Worm (Caenorhabditis elegans): Measurements from ENCODE around the gene Y32F6A.4.

Gene Y32F6A.4

DNA sequence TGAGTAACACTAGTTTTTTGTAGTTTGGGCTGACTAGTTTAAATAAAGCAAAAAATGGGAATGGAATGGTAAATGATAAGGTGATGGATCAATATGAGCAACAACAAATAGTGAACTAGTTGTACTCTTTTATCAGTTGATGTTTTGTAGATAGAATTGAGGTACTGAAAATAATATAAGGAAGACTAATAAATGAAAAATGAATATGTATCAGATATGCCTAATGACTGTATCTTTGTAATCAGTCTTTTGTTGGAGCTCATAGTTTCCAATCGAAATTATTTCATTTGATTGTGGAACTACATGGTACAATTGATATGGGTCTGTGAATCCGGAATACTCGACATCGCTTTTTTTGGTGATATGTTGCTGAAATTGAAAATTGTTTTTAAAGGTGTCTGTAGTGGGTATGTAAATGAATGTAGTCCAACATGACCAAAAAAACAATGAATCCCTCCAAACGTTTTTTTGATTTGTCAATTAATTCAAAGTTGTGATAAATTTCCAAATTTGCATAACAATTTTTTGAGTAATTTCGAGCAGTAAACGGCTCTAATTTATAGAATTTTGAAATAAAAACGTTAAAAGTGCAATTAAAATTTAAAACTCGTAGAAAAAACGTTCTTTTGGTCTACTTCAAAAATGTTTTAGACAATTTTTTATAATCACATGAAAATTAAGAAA, 23.7 kb downstream of the Y32F6A.4 start, which contains the start of gene F15H10.12:
Gene F15H10.12 (minus strand): TSS at position 51 of the 684 bp plus-strand sequence.
- TF ChIP-seq hpl-2 (GFP tag; optimal IDR thresholded peaks at IDR 0.05): no peak
- no peak for TF ChIP-seq egl-27 (tag; optimal IDR thresholded peaks at IDR 0.05)
- TF ChIP-seq elt-3 (tag; optimal IDR thresholded peaks at IDR 0.05): no peak
- TF ChIP-seq lin-14 (GFP tag; optimal IDR thresholded peaks at IDR 0.05): no peak
- TF ChIP-seq zag-1 (tag; optimal IDR thresholded peaks at IDR 0.05): no peak
- TF ChIP-seq nhr-84 (tag; optimal IDR thresholded peaks at IDR 0.05): no peak
- TF ChIP-seq mep-1 (tag; optimal IDR thresholded peaks at IDR 0.05): no peak
- no peak for TF ChIP-seq F16B12.6 (tag; optimal IDR thresholded peaks at IDR 0.05)
- TF ChIP-seq unc-130 (tag; optimal IDR thresholded peaks at IDR 0.05): no peak
- TF ChIP-seq ceh-63 (GFP tag; optimal IDR thresholded peaks at IDR 0.05): no peak

DNA sequence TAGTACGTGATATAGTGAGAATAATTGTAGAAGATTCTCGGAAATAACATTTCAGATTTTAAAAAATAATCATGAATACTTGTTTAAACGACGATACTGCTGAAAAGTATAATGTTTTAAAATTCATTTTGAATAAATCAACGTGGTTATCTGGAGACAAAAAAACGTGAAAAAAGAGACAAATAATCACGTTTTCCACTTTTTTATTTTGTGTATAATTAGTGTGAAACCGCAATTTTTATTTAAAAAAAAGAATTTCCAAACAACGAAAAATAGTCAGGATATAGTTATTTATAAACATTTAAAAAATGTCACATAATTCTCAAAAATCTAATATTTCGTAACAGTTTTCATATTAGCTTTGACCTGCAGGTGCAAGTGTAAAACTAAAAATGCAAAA, 27.6 kb downstream of the Y32F6A.4 start, which contains the start of gene F15H10.7:
Gene F15H10.7 (minus strand): TSS at position 101 of the 400 bp plus-strand sequence.
- no peak for TF ChIP-seq sox-4 (tag; optimal IDR thresholded peaks at IDR 0.05)
- no peak for TF ChIP-seq nhr-90 (tag; optimal IDR thresholded peaks at IDR 0.05; ENCODE audit: poor library complexity)
- TF ChIP-seq C34B4.2 (tag; optimal IDR thresholded peaks at IDR 0.05): no peak
- no peak for TF ChIP-seq lin-35 (GFP tag; optimal IDR thresholded peaks at IDR 0.05)
- TF ChIP-seq hlh-17 (GFP tag; optimal IDR thresholded peaks at IDR 0.05; ENCODE audit: borderline replicate concordance): no peak
- TF ChIP-seq dsc-1 (tag; optimal IDR thresholded peaks at IDR 0.05): no peak
- TF ChIP-seq irx-1 (tag; optimal IDR thresholded peaks at IDR 0.05): no peak
- TF ChIP-seq dpl-1 (GFP tag; optimal IDR thresholded peaks at IDR 0.05): no peak
- no peak for TF ChIP-seq nhr-85 (tag)
- TF ChIP-seq efl-1 (optimal IDR thresholded peaks at IDR 0.05): no peak
- TF ChIP-seq efl-1 (GFP tag; optimal IDR thresholded peaks at IDR 0.05 in 1 of 2): no peak
- no peak for TF ChIP-seq ama-1 (optimal IDR thresholded peaks at IDR 0.05)
- TF ChIP-seq ceh-8 (GFP tag; optimal IDR thresholded peaks at IDR 0.05): no peak

DNA sequence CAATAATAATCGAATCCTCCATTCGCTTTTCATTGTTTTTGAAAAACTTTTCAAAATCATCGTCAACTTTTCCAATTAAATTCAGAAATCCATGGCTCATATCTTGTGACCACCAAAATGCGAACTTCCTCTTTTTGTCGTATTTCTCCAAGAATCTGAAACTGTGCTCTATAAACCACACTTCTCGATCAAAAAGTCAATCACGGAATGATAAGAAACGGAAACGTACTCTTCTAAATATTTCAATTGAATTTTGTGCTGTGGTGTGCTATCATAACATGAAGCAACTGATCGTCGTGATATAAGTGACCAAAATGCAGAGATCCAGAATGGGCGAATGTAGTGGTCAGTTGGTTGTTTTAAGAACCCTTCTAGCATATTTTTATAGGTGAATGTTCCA, 29.2 kb downstream of the Y32F6A.4 start:
- TF ChIP-seq C16A3.4 (tag; optimal IDR thresholded peaks at IDR 0.05): no peak
- no peak for TF ChIP-seq nhr-71 (tag; optimal IDR thresholded peaks at IDR 0.05)
- no peak for TF ChIP-seq nhr-76 (tag; optimal IDR thresholded peaks at IDR 0.05)
- no peak for TF ChIP-seq ceh-8 (GFP tag; optimal IDR thresholded peaks at IDR 0.05)
- no peak for TF ChIP-seq xbp-1 (tag; optimal IDR thresholded peaks at IDR 0.05)
- no peak for TF ChIP-seq mep-1 (tag; optimal IDR thresholded peaks at IDR 0.05)
- TF ChIP-seq hpl-2 (GFP tag; optimal IDR thresholded peaks at IDR 0.05): no peak
- TF ChIP-seq F16B12.6 (tag; optimal IDR thresholded peaks at IDR 0.05): no peak
- TF ChIP-seq lir-3 (tag; optimal IDR thresholded peaks at IDR 0.05; ENCODE audit: poor library complexity): no peak
- TF ChIP-seq nhr-85 (tag): no peak
- no peak for TF ChIP-seq hlh-4 (tag; optimal IDR thresholded peaks at IDR 0.05)
- TF ChIP-seq lin-39 (tag; optimal IDR thresholded peaks at IDR 0.05): no peak
- TF ChIP-seq lin-15B (tag; optimal IDR thresholded peaks at IDR 0.05): no peak
- TF ChIP-seq nhr-12 (tag; optimal IDR thresholded peaks at IDR 0.05): no peak
- TF ChIP-seq nhr-47 (tag; optimal IDR thresholded peaks at IDR 0.05): no peak

DNA sequence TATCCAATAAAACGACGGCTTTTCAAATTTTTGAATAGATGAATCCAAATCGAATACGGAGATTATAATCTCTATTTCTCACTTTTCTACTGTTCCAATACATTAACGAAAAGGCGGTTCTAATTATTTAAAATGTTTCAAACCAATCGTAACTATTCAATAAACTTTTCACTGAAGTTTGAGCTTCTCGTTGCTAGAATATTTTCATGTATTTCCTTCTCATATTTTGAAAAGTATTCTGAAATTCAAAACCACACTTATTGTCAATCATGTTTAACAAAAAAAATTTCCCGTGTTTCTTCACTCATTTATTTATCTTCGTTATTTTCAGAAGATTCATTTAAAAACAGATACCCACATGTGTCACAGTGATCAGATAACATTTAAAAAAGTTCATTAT, 31.1 kb downstream of the Y32F6A.4 start, which contains the start of gene F15H10.8:
Gene F15H10.8 (minus strand): TSS at position 101 of the 400 bp plus-strand sequence.
- TF ChIP-seq lin-35 (GFP tag; optimal IDR thresholded peaks at IDR 0.05) (no peak), unc-98 (GFP tag; IDR thresholded peaks at IDR 0.05) (no peak), sup-37 (GFP tag; optimal IDR thresholded peaks at IDR 0.05) (no peak), isw-1 (GFP tag; IDR thresholded peaks at IDR 0.05) (no peak), mab-9 (GFP tag; IDR thresholded peaks at IDR 0.05) (no peak), hlh-17 (GFP tag; optimal IDR thresholded peaks at IDR 0.05; ENCODE audit: borderline replicate concordance) (no peak), swsn-7 (tag; optimal IDR thresholded peaks at IDR 0.05) (no peak), C34B4.2 (tag; optimal IDR thresholded peaks at IDR 0.05) (no peak), unc-30 (tag; optimal IDR thresholded peaks at IDR 0.05) (no peak), zip-4 (GFP tag; optimal IDR thresholded peaks at IDR 0.05) (no peak), elt-2 (tag; optimal IDR thresholded peaks at IDR 0.05) (no peak), unc-130 (tag; optimal IDR thresholded peaks at IDR 0.05) (no peak), ceh-88 (GFP tag; IDR thresholded peaks at IDR 0.05) (no peak), nhr-84 (tag; optimal IDR thresholded peaks at IDR 0.05) (no peak), fkh-10 (GFP tag; optimal IDR thresholded peaks at IDR 0.05) (no peak), rnt-1 (tag; optimal IDR thresholded peaks at IDR 0.05) (no peak), ces-1 (GFP tag; optimal IDR thresholded peaks at IDR 0.05) (no peak), tbx-2 (tag; optimal IDR thresholded peaks at IDR 0.05) (no peak), irx-1 (tag; optimal IDR thresholded peaks at IDR 0.05) (no peak)
